Fruit fly (Drosophila melanogaster): ENCODE results near the gene CG5783.

The CG5783 gene

DNA sequence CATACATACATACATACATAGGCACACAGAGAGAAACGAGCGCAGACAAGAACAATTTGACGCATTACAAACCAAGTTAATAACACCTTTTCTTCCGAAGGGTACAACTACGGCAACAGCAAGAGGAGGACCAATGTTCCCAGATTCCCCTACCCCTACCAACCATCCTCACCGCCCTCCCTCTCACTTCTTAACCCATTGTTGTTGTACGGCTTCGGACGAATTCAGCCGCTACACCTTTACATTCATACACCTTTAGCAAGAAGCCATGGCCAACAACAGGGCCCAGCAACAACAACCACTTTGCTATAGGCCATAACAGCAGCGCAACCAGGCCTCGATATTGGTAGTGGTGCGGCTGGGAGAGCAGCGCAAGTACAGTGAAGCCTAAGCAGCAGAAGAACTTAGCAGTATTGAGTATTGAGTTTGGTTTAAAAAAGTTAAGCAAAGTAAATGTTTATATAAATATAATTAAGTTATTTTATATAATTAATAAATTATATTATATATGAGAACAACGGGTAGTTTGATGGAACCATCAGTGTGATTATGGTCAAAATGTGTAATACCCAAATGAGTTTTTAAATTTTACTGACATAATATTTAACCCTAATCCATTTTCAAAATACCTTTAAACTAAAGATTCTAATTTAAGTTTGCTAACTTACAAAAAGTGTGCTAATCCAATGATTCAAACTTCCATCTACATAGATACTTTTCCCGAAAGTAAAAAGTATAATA, 5.3 kb upstream of the CG5783 start (continued):
- no peak for TF ChIP-seq CG1024 (GFP tag; IDR thresholded peaks at IDR 0.05)
- TF ChIP-seq fd96Cb (tag; optimal IDR thresholded peaks at IDR 0.05): peak; percentile 21
- no peak for TF ChIP-seq CG10979 (tag; optimal IDR thresholded peaks at IDR 0.05)
- TF ChIP-seq CG4730 (GFP tag; IDR thresholded peaks at IDR 0.05): peak; percentile 37; the same call in 1 of the 2 replicates
- TF ChIP-seq Lhr (GFP tag; optimal IDR thresholded peaks at IDR 0.05): no peak
- peak; percentile 55 for TF ChIP-seq chn (GFP tag; optimal IDR thresholded peaks at IDR 0.05)
- no peak for TF ChIP-seq Doc3 (GFP tag; IDR thresholded peaks at IDR 0.05; ENCODE audit: partially characterized antibody)
- peak; percentile 38; the same call in 1 of the 2 replicates for TF ChIP-seq rib (GFP tag; IDR thresholded peaks at IDR 0.05)
- TF ChIP-seq Nf-YC (tag; optimal IDR thresholded peaks at IDR 0.05): no peak
- TF ChIP-seq sc (optimal IDR thresholded peaks at IDR 0.05): no peak
- no peak for TF ChIP-seq sc (GFP tag; optimal IDR thresholded peaks at IDR 0.05)
- peak; percentile 89 for TF ChIP-seq grau (tag; optimal IDR thresholded peaks at IDR 0.05)
- TF ChIP-seq CG30431 (GFP tag; optimal IDR thresholded peaks at IDR 0.05): no peak
- TF ChIP-seq Mes4 (GFP tag; optimal IDR thresholded peaks at IDR 0.05): no peak
- no peak for TF ChIP-seq NC2α (GFP tag; optimal IDR thresholded peaks at IDR 0.05)
- no peak for TF ChIP-seq CG8388 (GFP tag; optimal IDR thresholded peaks at IDR 0.05)
- TF ChIP-seq CG4617 (GFP tag; optimal IDR thresholded peaks at IDR 0.05; ENCODE audit: borderline replicate concordance): no peak
- peak; percentile 11 for TF ChIP-seq Chrac-16 (GFP tag; optimal IDR thresholded peaks at IDR 0.05)
- no peak for TF ChIP-seq gsb-n (tag; optimal IDR thresholded peaks at IDR 0.05)
- no peak for TF ChIP-seq CG6683 (GFP tag; optimal IDR thresholded peaks at IDR 0.05)
- peak; percentile 2 for TF ChIP-seq lilli (GFP tag; optimal IDR thresholded peaks at IDR 0.05)
- peak; percentile 2 for TF ChIP-seq CG15696 (tag; optimal IDR thresholded peaks at IDR 0.05)
- TF ChIP-seq CG9609 (GFP tag; optimal IDR thresholded peaks at IDR 0.05): no peak
- TF ChIP-seq ftz-f1 (GFP tag; optimal IDR thresholded peaks at IDR 0.05): peak; percentile 41
- no peak for TF ChIP-seq sim (GFP tag; IDR thresholded peaks at IDR 0.05)
- TF ChIP-seq CG2129 (GFP tag; IDR thresholded peaks at IDR 0.05; ENCODE audit: partially characterized antibody): no peak
- TF ChIP-seq CG8478 (optimal IDR thresholded peaks at IDR 0.05): peak; percentile 81
- TF ChIP-seq Elba2 (GFP tag; optimal IDR thresholded peaks at IDR 0.05): no peak
- peak; percentile 10 for TF ChIP-seq Hr3 (GFP tag; optimal IDR thresholded peaks at IDR 0.05)
- no peak for TF ChIP-seq ATbp (GFP tag; optimal IDR thresholded peaks at IDR 0.05)
- no peak for TF ChIP-seq CG7786 (GFP tag; optimal IDR thresholded peaks at IDR 0.05)
- no peak for TF ChIP-seq Ets97D (GFP tag; optimal IDR thresholded peaks at IDR 0.05)
- no peak for TF ChIP-seq CG18262 (tag; optimal IDR thresholded peaks at IDR 0.05)
- peak; percentile 11; the same call in 1 of the 2 replicates for TF ChIP-seq CG7372 (GFP tag; IDR thresholded peaks at IDR 0.05)
- TF ChIP-seq CG12071 (GFP tag; optimal IDR thresholded peaks at IDR 0.05): no peak
- TF ChIP-seq lov (optimal IDR thresholded peaks at IDR 0.05): no peak
- no peak for TF ChIP-seq lov (GFP tag; IDR thresholded peaks at IDR 0.05)
- no peak for TF ChIP-seq vnd (GFP tag; IDR thresholded peaks at IDR 0.05; ENCODE audit: partially characterized antibody)
- TF ChIP-seq CG13424 (tag; optimal IDR thresholded peaks at IDR 0.05): peak; percentile 33
- no peak for TF ChIP-seq CG10147 (GFP tag; optimal IDR thresholded peaks at IDR 0.05)
- peak; percentile 33 for TF ChIP-seq CG14667 (GFP tag; IDR thresholded peaks at IDR 0.05)
- TF ChIP-seq Sin3A (optimal IDR thresholded peaks at IDR 0.05): no peak
- 0 out of 3 replicates have a peak, but pooled peaks have one; percentile 42 for TF ChIP-seq zfh1 (GFP tag; IDR thresholded peaks at IDR 0.05)
- TF ChIP-seq lab (GFP tag; optimal IDR thresholded peaks at IDR 0.05): peak; percentile 44
- TF ChIP-seq nmo (GFP tag; optimal IDR thresholded peaks at IDR 0.05): no peak
- no peak for TF ChIP-seq CG2202 (tag; optimal IDR thresholded peaks at IDR 0.05)
- peak; percentile 39 for TF ChIP-seq CG7839 (tag; optimal IDR thresholded peaks at IDR 0.05)
- no peak for TF ChIP-seq tap (tag; optimal IDR thresholded peaks at IDR 0.05)
- TF ChIP-seq CG16863 (GFP tag; optimal IDR thresholded peaks at IDR 0.05): no peak
- TF ChIP-seq ewg (GFP tag; optimal IDR thresholded peaks at IDR 0.05): no peak

All from whole organism, embryonic.